Worm (Caenorhabditis elegans) whole organism, young adult: ENCODE results near the gene xpo-3.

Source experiments
- B0019.2 ChIP-seq: fragments of 200-800 bp; sonication (Bioruptor generic); conservative IDR thresholded peaks from 2 replicates; pipeline ENCODE4 v1.3.6; 2022; ENCODE audit warnings: missing genetic modification reagents, missing genetic modification characterization, missing compliant biosample characterization
- B0035.1 ChIP-seq: sonication (generic microtip); optimal IDR thresholded peaks from 2 replicates; lab custom pipeline; 2016; ENCODE audit warnings: missing genetic modification characterization, mild to moderate bottlenecking, missing compliant biosample characterization, missing genotype, missing genetic modification reagents
- D2030.7 ChIP-seq: fragments of 200-800 bp; sonication (Bioruptor generic); IDR thresholded peaks from 2 replicates; pipeline ENCODE4 v1.3.6; 2022; ENCODE audit warnings: missing genetic modification reagents, missing genetic modification characterization, missing compliant biosample characterization
- F22D6.2 ChIP-seq: sonication (generic microtip); optimal IDR thresholded peaks from 2 replicates; lab custom pipeline; 2016; ENCODE audit warnings: mild to moderate bottlenecking, missing genetic modification characterization, missing compliant biosample characterization
- F57C9.4 ChIP-seq: sonication (generic microtip); optimal IDR thresholded peaks from 2 replicates; lab custom pipeline; 2017; ENCODE audit warnings: mild to moderate bottlenecking, missing genetic modification characterization, missing compliant biosample characterization
- K11D2.4 ChIP-seq: fragments of 200-800 bp; sonication (Bioruptor generic); IDR thresholded peaks from 2 replicates; pipeline ENCODE4 v1.3.6; 2022; ENCODE audit warnings: missing genetic modification reagents, missing genetic modification characterization, missing compliant biosample characterization
- T26A5.8 ChIP-seq: sonication (generic microtip); optimal IDR thresholded peaks from 2 replicates; lab custom pipeline; 2016; ENCODE audit warnings: missing genetic modification characterization, missing compliant biosample characterization
- Y95B8A.8 ChIP-seq: fragments of 200-800 bp; sonication (Bioruptor generic); IDR thresholded peaks from 2 replicates; pipeline ENCODE4 v1.3.6; 2022; ENCODE audit warnings: missing genetic modification reagents, missing genetic modification characterization, missing compliant biosample characterization
- ZK185.1 ChIP-seq: sonication (generic microtip); optimal IDR thresholded peaks from 2 replicates; lab custom pipeline; 2016; ENCODE audit warnings: mild to moderate bottlenecking, missing genetic modification characterization, missing compliant biosample characterization; ENCODE audit not compliant: poor library complexity, severe bottlenecking
- aptf-3 ChIP-seq: fragments of 200-800 bp; sonication (Bioruptor generic); IDR thresholded peaks from 2 replicates; pipeline ENCODE4 v1.3.6; 2022; ENCODE audit warnings: missing genetic modification characterization, missing compliant biosample characterization
- atf-7 ChIP-seq: sonication (generic microtip); optimal IDR thresholded peaks from 2 replicates; lab custom pipeline; 2017; ENCODE audit warnings: mild to moderate bottlenecking, missing genetic modification characterization, missing compliant biosample characterization
- bed-1 ChIP-seq: fragments of 200-800 bp; sonication (Bioruptor generic); IDR thresholded peaks from 2 replicates; pipeline ENCODE4 v1.3.6; 2022; ENCODE audit warnings: missing genetic modification reagents, missing genetic modification characterization, missing compliant biosample characterization
- ccch-3 ChIP-seq: fragments of 200-800 bp; sonication (Bioruptor generic); optimal IDR thresholded peaks from 2 replicates; lab custom pipeline; 2018; ENCODE audit warnings: mild to moderate bottlenecking, missing genetic modification characterization, missing compliant biosample characterization
- ceh-100 ChIP-seq: fragments of 200-800 bp; sonication (Bioruptor generic); IDR thresholded peaks from 2 replicates; pipeline ENCODE4 v1.3.6; 2022; ENCODE audit warnings: missing genetic modification reagents, missing genetic modification characterization, missing compliant biosample characterization
- ceh-79 ChIP-seq: sonication (generic microtip); optimal IDR thresholded peaks from 2 replicates; lab custom pipeline; 2017; ENCODE audit warnings: mild to moderate bottlenecking, missing genetic modification characterization, missing compliant biosample characterization
- ekl-4 ChIP-seq: fragments of 200-800 bp; sonication (Bioruptor generic); IDR thresholded peaks from 2 replicates; pipeline ENCODE4 v1.3.6; 2022; ENCODE audit warnings: missing genetic modification reagents, missing genetic modification characterization, missing compliant biosample characterization
- hlh-26 ChIP-seq: fragments of 200-800 bp; sonication (Bioruptor generic); conservative IDR thresholded peaks from 2 replicates; pipeline ENCODE4 v1.3.6; 2022; ENCODE audit warnings: missing genetic modification reagents, missing genetic modification characterization, missing compliant biosample characterization
- hmg-1.2 ChIP-seq: fragments of 200-800 bp; sonication (Bioruptor generic); IDR thresholded peaks from 2 replicates; pipeline ENCODE4 v1.3.6; 2022; ENCODE audit warnings: missing genetic modification reagents, missing genetic modification characterization, missing compliant biosample characterization
- lag-1 ChIP-seq: fragments of 200-800 bp; sonication (Bioruptor generic); IDR thresholded peaks from 2 replicates; pipeline ENCODE4 v1.3.6; 2022; ENCODE audit warnings: missing genetic modification reagents, missing genetic modification characterization, missing compliant biosample characterization
- lin-26 ChIP-seq: fragments of 200-800 bp; sonication (Bioruptor generic); IDR thresholded peaks from 2 replicates; pipeline ENCODE4 v1.3.6; 2022; ENCODE audit warnings: missing genetic modification reagents, missing genetic modification characterization, missing compliant biosample characterization
- lir-1 ChIP-seq: fragments of 200-800 bp; sonication (Bioruptor generic); conservative IDR thresholded peaks from 2 replicates; pipeline ENCODE4 v1.3.6; 2022; ENCODE audit warnings: missing genetic modification reagents, missing genetic modification characterization, missing compliant biosample characterization
- mcd-1 ChIP-seq: fragments of 200-800 bp; sonication (Bioruptor generic); IDR thresholded peaks from 2 replicates; pipeline ENCODE4 v1.3.6; 2022; ENCODE audit warnings: missing genetic modification reagents, missing genetic modification characterization, missing compliant biosample characterization
- mel-28 ChIP-seq: sonication (generic microtip); optimal IDR thresholded peaks from 2 replicates; lab custom pipeline; 2016; ENCODE audit warnings: borderline replicate concordance, mild to moderate bottlenecking, missing genetic modification characterization, missing compliant biosample characterization
- nhr-120 ChIP-seq: fragments of 200-800 bp; sonication (Bioruptor generic); IDR thresholded peaks from 2 replicates; pipeline ENCODE4 v1.3.6; 2022; ENCODE audit warnings: missing genetic modification characterization, missing compliant biosample characterization
- nhr-179 ChIP-seq: sonication (generic microtip); optimal IDR thresholded peaks from 2 replicates; lab custom pipeline; 2016; ENCODE audit warnings: mild to moderate bottlenecking, missing genetic modification characterization, missing compliant biosample characterization
- nhr-80 ChIP-seq: sonication (generic microtip); optimal IDR thresholded peaks from 2 replicates; lab custom pipeline; 2016; ENCODE audit warnings: missing genetic modification characterization, missing compliant biosample characterization
- pbrm-1 ChIP-seq: fragments of 200-800 bp; sonication (Bioruptor generic); IDR thresholded peaks from 2 replicates; pipeline ENCODE4 v1.3.6; 2022; ENCODE audit warnings: missing genetic modification reagents, missing genetic modification characterization, missing compliant biosample characterization
- rcor-1 ChIP-seq: fragments of 200-800 bp; sonication (Bioruptor generic); IDR thresholded peaks from 2 replicates; pipeline ENCODE4 v1.3.6; 2022; ENCODE audit warnings: missing genetic modification reagents, missing genetic modification characterization, missing compliant biosample characterization
- repo-1 ChIP-seq: sonication (generic microtip); optimal IDR thresholded peaks from 2 replicates; lab custom pipeline; 2017; ENCODE audit warnings: mild to moderate bottlenecking, missing genetic modification characterization, missing compliant biosample characterization
- snpc-1.3 ChIP-seq: sonication (generic microtip); optimal IDR thresholded peaks from 2 replicates; lab custom pipeline; 2017; ENCODE audit warnings: missing genetic modification characterization, mild to moderate bottlenecking, missing compliant biosample characterization, antibody characterized with exemption, moderate library complexity, missing genotype, missing genetic modification reagents; ENCODE audit not compliant: insufficient read depth
- snpc-4 ChIP-seq, 5 experiments: fragments of 150-350 bp in 1 of 5; sonication (generic microtip) in 4 of 5; optimal IDR thresholded peaks; 2 replicates each; lab custom pipeline; 2014 to 2018; ENCODE audit warnings: missing genetic modification characterization in 5 of 5, missing biosample characterization in 3 of 5, antibody characterized with exemption in 2 of 5, mild to moderate bottlenecking in 2 of 5, missing compliant biosample characterization in 2 of 5, missing genotype in 2 of 5, moderate library complexity in 2 of 5, missing genetic modification reagents in 1 of 5
- somi-1 ChIP-seq: fragments of 200-800 bp; sonication (Bioruptor generic); optimal IDR thresholded peaks from 2 replicates; lab custom pipeline; 2018; ENCODE audit warnings: mild to moderate bottlenecking, missing genetic modification characterization, missing compliant biosample characterization
- sptf-2 ChIP-seq: fragments of 200-800 bp; sonication (Bioruptor generic); optimal IDR thresholded peaks from 2 replicates; lab custom pipeline; 2018; ENCODE audit warnings: mild to moderate bottlenecking, missing genetic modification characterization, missing compliant biosample characterization
- tbp1 ChIP-seq: fragments of 200-800 bp; sonication (Bioruptor generic); optimal IDR thresholded peaks from 2 replicates; lab custom pipeline; 2018; ENCODE audit warnings: mild to moderate bottlenecking, missing genetic modification characterization, missing compliant biosample characterization
- zim-3 ChIP-seq: sonication (generic microtip); optimal IDR thresholded peaks from 2 replicates; lab custom pipeline; 2017; ENCODE audit warnings: mild to moderate bottlenecking, missing genetic modification characterization, moderate library complexity, missing compliant biosample characterization
- ztf-26 ChIP-seq: sonication (generic microtip); optimal IDR thresholded peaks from 2 replicates; lab custom pipeline; 2017; ENCODE audit warnings: missing genetic modification characterization, missing compliant biosample characterization
- ztf-3 ChIP-seq: fragments of 200-800 bp; sonication (Bioruptor generic); optimal IDR thresholded peaks from 2 replicates; lab custom pipeline; 2018; ENCODE audit warnings: mild to moderate bottlenecking, missing genetic modification characterization, missing compliant biosample characterization

xpo-3 gene

DNA sequence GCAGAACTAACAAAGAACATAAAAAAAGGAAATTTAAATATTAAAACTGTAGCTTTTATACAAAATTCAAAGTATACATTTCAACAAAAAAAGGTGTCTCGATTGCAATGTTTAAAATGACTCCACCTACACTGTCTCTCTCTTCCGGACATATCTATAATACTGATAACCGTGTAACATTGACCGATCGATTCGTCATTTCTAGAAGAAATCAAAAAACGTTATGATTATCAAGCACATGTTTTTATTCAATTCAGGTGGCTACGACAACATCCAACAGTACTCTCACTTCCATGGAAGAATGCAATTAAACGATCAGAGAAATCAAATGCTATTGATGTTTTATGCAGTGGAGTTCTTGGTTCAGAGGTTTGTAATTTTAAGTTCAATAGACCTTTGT is 25.3 kb downstream of the xpo-3 start:
- peak; percentile 70 for TF ChIP-seq nhr-80 (tag; lab: Kevin White, UChicago)
- TF ChIP-seq ccch-3 = no peak
- no peak for TF ChIP-seq ceh-79
- TF ChIP-seq hlh-26 (GFP tag; lab: Robert Waterston, UW) = no peak

DNA sequence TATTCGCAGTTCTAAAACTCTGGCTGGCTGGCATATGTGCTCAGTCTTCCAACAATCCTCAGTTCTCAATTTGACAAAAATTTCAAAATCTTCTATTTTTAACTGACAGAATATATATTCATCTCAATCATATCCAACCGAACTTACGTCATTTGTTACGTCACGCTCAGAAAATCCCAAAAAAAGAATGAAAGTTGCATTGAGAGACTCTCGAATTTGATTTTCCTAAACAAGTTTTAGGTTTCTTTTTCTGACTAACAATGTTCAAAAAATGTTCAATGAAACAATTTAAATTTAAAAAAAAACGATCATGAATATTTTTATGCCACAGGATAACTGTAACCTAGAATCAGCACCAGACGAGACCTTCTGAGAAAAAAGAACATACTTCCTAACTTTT is 25.9 kb downstream of the xpo-3 start:
- TF ChIP-seq nhr-120 (GFP tag; lab: Robert Waterston, UW) (no peak), bed-1 (no peak), ekl-4 (no peak), T26A5.8 (tag; lab: Kevin White, UChicago) (no peak), ccch-3 (no peak), K11D2.4 (GFP tag; lab: Robert Waterston, UW) (no peak)

DNA sequence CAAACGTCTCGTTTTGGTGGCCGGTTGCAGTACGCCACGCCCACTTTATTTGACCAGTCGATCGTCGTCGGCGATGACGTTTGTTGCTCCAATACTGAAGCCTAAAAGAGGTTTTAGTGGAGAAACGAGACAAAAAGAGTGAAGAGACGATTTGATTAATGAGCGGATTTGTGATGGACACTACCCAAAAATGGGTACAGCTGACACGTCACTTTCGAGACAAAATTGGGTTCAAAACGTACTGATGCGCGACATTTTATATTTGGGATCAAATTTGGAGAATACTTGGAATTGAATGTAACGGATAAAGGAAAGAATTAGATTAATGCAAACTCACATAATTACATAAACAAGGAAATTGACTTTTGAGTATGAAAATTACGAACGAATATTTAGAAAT is 26.4 kb downstream of the xpo-3 start, which contains the start of gene ilys-4:
ilys-4 (minus strand) TSS at position 101 of the 400 bp plus-strand sequence.
- TF ChIP-seq D2030.7 (GFP tag; lab: Robert Waterston, UW) = no peak
- peak; percentile 14 for TF ChIP-seq atf-7

DNA sequence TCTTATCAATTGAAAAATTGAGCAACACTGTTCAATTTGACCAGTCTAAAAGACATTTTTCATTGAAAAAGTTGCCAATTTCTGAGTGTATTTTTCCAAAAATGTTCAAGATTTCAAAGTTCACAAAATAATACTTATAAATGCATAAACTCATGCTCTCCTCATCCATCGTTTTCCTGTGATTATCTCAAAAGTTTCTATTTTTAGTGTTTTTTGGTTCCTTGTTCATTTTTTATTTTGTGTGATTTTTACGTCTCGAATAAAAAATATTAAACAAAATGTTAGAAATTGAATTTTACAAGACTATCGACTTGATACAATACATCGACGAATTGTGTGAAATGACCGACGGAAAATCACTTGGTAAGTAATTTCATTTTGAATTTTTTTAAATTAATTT is 42.1 kb downstream of the xpo-3 start, which contains the start of gene atic-1:
atic-1 (plus strand) TSS at position 301 of the 400 bp plus-strand sequence.
- no peak for TF ChIP-seq zim-3 (tag; lab: Kevin White, UChicago)
- TF ChIP-seq rcor-1 (GFP tag; lab: Robert Waterston, UW) = no peak
- TF ChIP-seq B0019.2 (GFP tag; lab: Robert Waterston, UW) = no peak
- TF ChIP-seq D2030.7 (GFP tag; lab: Robert Waterston, UW) = no peak
- no peak for TF ChIP-seq repo-1 (tag; lab: Kevin White, UChicago)
- TF ChIP-seq hmg-1.2 (GFP tag; lab: Robert Waterston, UW) = no peak
- no peak for TF ChIP-seq pbrm-1 (GFP tag; lab: Robert Waterston, UW)
- no peak for TF ChIP-seq mel-28 (tag; lab: Kevin White, UChicago)
- no peak for TF ChIP-seq ceh-100 (GFP tag; lab: Robert Waterston, UW)
- no peak for TF ChIP-seq tbp1
- TF ChIP-seq, all 124 proteins: peak for 0

DNA sequence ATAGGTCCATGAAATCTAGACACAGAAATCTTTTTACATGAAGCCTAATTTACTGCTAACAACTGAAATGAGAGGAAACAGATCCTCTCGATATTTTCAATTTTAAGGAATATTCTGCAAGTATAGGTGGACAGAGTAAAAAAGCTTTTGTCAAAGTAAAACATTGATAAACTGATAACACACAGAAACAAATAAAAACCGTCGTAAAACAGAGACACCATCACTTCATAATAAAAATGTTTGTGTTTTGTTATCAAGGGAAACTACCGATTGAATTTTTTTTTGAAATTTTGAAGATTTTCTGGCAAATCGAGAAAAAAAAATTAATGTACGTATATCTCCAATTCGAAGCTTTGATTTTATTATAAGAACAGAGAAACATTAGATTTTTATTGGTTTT is 42.7 kb downstream of the xpo-3 start:
- TF ChIP-seq mcd-1 (GFP tag; lab: Robert Waterston, UW) (no peak), ztf-26 (tag; lab: Kevin White, UChicago) (no peak), zim-3 (tag; lab: Kevin White, UChicago) (no peak), lin-26 (no peak), B0035.1 (tag; lab: Kevin White, UChicago) (no peak)
- TF ChIP-seq, all 124 proteins: peak for 0

DNA sequence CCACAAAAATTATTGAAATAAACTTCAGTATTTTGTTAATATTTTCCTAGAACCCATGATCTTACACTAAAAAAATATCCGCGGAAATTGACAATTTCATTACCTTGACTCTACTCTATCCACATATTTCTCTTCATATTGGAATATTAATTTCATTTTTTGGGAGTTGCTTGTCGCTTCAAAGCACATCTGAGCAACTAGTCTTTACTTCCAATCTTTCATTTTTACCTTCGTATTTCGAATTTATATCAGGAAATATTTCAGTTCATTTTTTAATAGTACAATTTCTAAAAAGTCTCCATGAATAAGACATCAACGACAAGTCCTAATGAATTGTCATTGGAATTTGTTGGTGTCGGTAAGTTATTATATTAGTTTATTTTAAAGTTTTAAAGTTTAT is 44.8 kb downstream of the xpo-3 start, which contains the start of gene srt-73:
srt-73 (plus strand) TSS at position 301 of the 400 bp plus-strand sequence.
- TF ChIP-seq aptf-3 (GFP tag; lab: Robert Waterston, UW) (no peak), sptf-2 (GFP tag; lab: Kevin White, UChicago) (no peak)

DNA sequence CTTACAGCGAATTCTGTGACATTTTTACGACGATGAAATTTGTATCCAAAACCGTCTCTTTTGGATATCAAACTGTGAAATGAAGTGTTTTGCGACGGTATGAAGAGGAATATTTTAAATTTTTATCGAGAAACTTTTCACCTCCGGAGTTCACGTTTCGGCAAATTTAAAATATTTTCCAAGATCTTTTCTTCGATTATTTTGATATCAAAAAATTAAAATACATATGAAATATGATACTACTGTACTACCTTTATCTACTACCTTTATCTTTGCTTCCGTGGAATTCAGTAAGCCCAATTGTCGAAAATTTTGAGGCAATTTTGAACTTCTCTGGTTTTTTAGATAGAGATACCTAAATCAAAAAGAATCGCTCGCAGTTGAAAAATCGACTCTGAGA is 46.1 kb downstream of the xpo-3 start, which contains the start of gene kin-26:
kin-26 (minus strand) TSS at position 101 of the 400 bp plus-strand sequence.
- no peak for TF ChIP-seq snpc-1.3 (tag; lab: Kevin White, UChicago)
- no peak for TF ChIP-seq F22D6.2
- TF ChIP-seq sptf-2 (GFP tag; lab: Kevin White, UChicago) = no peak
- TF ChIP-seq F57C9.4 = no peak
- no peak for TF ChIP-seq ZK185.1 (tag; lab: Kevin White, UChicago)
- no peak for TF ChIP-seq nhr-80 (tag; lab: Kevin White, UChicago)
- no peak for TF ChIP-seq nhr-179 (tag; lab: Kevin White, UChicago)
- TF ChIP-seq ztf-3 (GFP tag; lab: Kevin White, UChicago) = no peak
- no peak for TF ChIP-seq Y95B8A.8 (GFP tag; lab: Robert Waterston, UW)
- no peak for TF ChIP-seq lir-1 (GFP tag; lab: Robert Waterston, UW)
- TF ChIP-seq nhr-120 (GFP tag; lab: Robert Waterston, UW) = no peak
- no peak for TF ChIP-seq somi-1 (GFP tag; lab: Kevin White, UChicago)
- TF ChIP-seq lag-1 (GFP tag; lab: Robert Waterston, UW) = no peak
- TF ChIP-seq snpc-4 (GFP tag; optimal IDR thresholded peaks at IDR 0.05; lab: Kevin White, UChicago) = no peak
- TF ChIP-seq snpc-4 (tag; optimal IDR thresholded peaks at IDR 0.05; lab: Kevin White, UChicago) = no peak
